Worm (Caenorhabditis elegans): ENCODE results near the gene F26F2.5.

The F26F2.5 gene

DNA sequence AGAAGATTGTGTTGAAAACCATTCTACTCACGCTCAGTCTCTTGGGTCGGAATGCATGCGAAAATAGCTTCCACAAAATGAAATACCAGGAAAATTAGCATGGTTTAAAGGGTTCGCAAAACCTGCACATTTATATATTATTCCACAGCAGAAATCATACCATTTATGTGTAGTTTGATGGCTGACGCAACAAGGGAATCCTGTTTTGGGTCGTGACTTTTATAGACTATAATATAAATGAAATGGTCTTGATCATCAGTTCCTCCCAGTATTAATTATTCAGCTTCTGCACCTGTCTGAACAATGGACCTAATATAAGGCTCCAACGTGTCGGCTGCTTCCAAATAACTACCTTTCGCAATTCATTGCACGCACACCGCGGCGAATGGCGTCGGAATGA lies 49.6 kb downstream of the F26F2.5 start, which contains the start of gene F46B3.8:
TSS of gene F46B3.8 (minus strand) at position 101 of the 400 bp plus-strand sequence.
- no peak for TF ChIP-seq unc-62 (GFP tag; optimal IDR thresholded peaks at IDR 0.05)
